Fruit fly (Drosophila melanogaster): ENCODE measurements around the gene Pgcl.
A peak's percentile ranks its signal among the peaks of the same experiment; 100 is the strongest.

The Pgcl gene

DNA sequence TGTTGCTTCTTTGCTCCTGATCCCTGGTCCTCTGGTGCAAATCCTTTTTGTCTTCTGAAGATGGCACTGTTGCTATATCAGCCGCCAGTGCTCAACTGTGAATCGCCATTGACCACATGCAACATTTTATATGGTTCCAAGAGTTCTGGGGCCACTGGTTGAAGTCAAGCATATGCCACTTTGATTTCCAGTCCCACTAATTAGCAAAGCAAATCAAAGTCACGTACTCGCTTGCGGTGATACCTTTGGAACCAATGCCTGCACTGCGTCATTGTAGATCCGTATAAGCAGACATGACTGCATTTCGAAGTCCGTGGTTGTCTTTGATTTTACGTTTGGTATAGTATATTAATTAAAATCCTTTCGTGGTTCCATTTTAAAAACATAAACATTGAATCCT lies 32.0 kb upstream of the Pgcl start, which contains the start of gene Cyp4g1:
TSS of gene Cyp4g1 (minus strand) at position 101 of the 400 bp plus-strand sequence.
- no peak for TF ChIP-seq Dif (GFP tag; optimal IDR thresholded peaks at IDR 0.05; ENCODE audit: partially characterized antibody)

DNA sequence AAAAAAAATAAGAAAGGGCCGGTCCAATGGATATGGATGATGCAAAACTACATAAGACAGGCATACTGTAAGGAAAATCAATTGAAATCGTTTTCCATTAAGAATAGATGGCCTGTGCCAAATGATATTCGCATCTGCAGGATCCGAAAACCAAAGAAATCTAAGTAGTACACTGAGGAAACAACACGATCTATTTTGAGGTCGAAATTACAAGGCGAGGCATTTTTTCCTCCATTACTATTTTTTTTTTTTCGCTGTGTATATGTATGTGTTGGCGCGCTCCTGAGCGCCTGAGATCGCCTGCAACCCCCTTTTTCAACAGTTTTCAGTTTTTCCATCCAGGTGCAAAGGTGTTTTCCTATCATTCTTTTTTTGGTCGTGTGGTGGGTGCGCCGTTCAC lies 26.7 kb upstream of the Pgcl start:
- TF ChIP-seq foxo (GFP tag; optimal IDR thresholded peaks at IDR 0.05) (no peak), pan (optimal IDR thresholded peaks at IDR 0.05) (no peak), lola (GFP tag; optimal IDR thresholded peaks at IDR 0.05) (no peak), CG9705 (GFP tag; optimal IDR thresholded peaks at IDR 0.05) (no peak), Sp1 (GFP tag; optimal IDR thresholded peaks at IDR 0.05) (no peak), HLH106 (tag; optimal IDR thresholded peaks at IDR 0.05) (no peak), br (GFP tag; optimal IDR thresholded peaks at IDR 0.05) (no peak), sage (GFP tag; optimal IDR thresholded peaks at IDR 0.05) (no peak), GATAd (GFP tag; optimal IDR thresholded peaks at IDR 0.05) (no peak), Jra (GFP tag; optimal IDR thresholded peaks at IDR 0.05) (no peak), jim (GFP tag; optimal IDR thresholded peaks at IDR 0.05) (no peak), h (GFP tag; optimal IDR thresholded peaks at IDR 0.05) (no peak), Hr78 (GFP tag; optimal IDR thresholded peaks at IDR 0.05) (no peak), woc (GFP tag; optimal IDR thresholded peaks at IDR 0.05) (no peak), rgr (GFP tag; optimal IDR thresholded peaks at IDR 0.05) (no peak), Myc (optimal IDR thresholded peaks at IDR 0.05) (no peak), OdsH (GFP tag; optimal IDR thresholded peaks at IDR 0.05) (no peak)

- TF ChIP-seq sage (GFP tag; optimal IDR thresholded peaks at IDR 0.05) (no peak), jim (GFP tag; optimal IDR thresholded peaks at IDR 0.05) (no peak), Dfd (GFP tag; optimal IDR thresholded peaks at IDR 0.05) (no peak), Dif (GFP tag; optimal IDR thresholded peaks at IDR 0.05; ENCODE audit: partially characterized antibody) (no peak), brk (GFP tag; optimal IDR thresholded peaks at IDR 0.05) (no peak)
Measured at dm6 chrX:460447-460846, 23.2 kb upstream of the Pgcl start, which contains the start of gene ase. ase (plus strand) TSS chrX:460747.

DNA sequence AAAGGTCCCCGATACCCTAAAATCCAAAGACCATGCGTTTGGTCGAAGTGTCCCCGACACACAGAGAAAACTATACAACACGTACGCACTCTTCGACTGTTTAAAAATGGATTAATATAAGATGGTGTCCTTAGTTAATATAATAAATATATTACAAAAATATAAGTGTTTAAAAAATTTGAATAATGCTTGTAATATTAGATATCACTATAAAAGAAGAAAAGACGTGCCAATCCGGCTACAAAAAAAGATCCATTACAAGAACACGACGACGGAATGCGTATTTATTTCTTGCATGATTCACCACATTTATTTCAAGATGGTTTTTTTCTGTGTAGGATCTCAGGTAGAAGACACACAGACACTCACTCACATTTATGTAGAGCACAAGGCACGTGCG lies 20.6 kb upstream of the Pgcl start:
- TF ChIP-seq lola (GFP tag; optimal IDR thresholded peaks at IDR 0.05) (no peak), psq (GFP tag; optimal IDR thresholded peaks at IDR 0.05) (peak; percentile 3), ey (GFP tag; optimal IDR thresholded peaks at IDR 0.05) (no peak), foxo (GFP tag; optimal IDR thresholded peaks at IDR 0.05) (peak in 1 of 2 experiments; percentile 33), GATAd (GFP tag; optimal IDR thresholded peaks at IDR 0.05) (no peak), Hr78 (GFP tag; optimal IDR thresholded peaks at IDR 0.05) (no peak)

dm6 chrX:456959-457358 lies 19.7 kb upstream of the Pgcl start:
- TF ChIP-seq Jra (GFP tag; optimal IDR thresholded peaks at IDR 0.05): no peak
- TF ChIP-seq GATAd (GFP tag; optimal IDR thresholded peaks at IDR 0.05): no peak
- TF ChIP-seq lola (GFP tag; optimal IDR thresholded peaks at IDR 0.05): no peak
- TF ChIP-seq Hr83 (GFP tag; optimal IDR thresholded peaks at IDR 0.05; ENCODE audit: poor library complexity, severe bottlenecking): no peak
- TF ChIP-seq ey (GFP tag; optimal IDR thresholded peaks at IDR 0.05): no peak
- TF ChIP-seq Hnf4 (GFP tag; optimal IDR thresholded peaks at IDR 0.05): no peak
- TF ChIP-seq CG32264 (GFP tag; optimal IDR thresholded peaks at IDR 0.05): no peak
- TF ChIP-seq HLH106 (tag; optimal IDR thresholded peaks at IDR 0.05): no peak
- TF ChIP-seq Sp1 (GFP tag; optimal IDR thresholded peaks at IDR 0.05): no peak
- no peak for TF ChIP-seq dsf (GFP tag; optimal IDR thresholded peaks at IDR 0.05; ENCODE audit: borderline replicate concordance)
- TF ChIP-seq CrebA (GFP tag; optimal IDR thresholded peaks at IDR 0.05; ENCODE audit: borderline replicate concordance): no peak
- no peak for TF ChIP-seq rgr (GFP tag; optimal IDR thresholded peaks at IDR 0.05)
- TF ChIP-seq sv (GFP tag; optimal IDR thresholded peaks at IDR 0.05): no peak
- no peak for TF ChIP-seq jim (GFP tag; optimal IDR thresholded peaks at IDR 0.05)
- TF ChIP-seq N (GFP tag; optimal IDR thresholded peaks at IDR 0.05): no peak
- TF ChIP-seq Hr78 (GFP tag; optimal IDR thresholded peaks at IDR 0.05): no peak
- no peak for TF ChIP-seq woc (GFP tag; optimal IDR thresholded peaks at IDR 0.05)
- TF ChIP-seq pan (optimal IDR thresholded peaks at IDR 0.05): no peak

DNA sequence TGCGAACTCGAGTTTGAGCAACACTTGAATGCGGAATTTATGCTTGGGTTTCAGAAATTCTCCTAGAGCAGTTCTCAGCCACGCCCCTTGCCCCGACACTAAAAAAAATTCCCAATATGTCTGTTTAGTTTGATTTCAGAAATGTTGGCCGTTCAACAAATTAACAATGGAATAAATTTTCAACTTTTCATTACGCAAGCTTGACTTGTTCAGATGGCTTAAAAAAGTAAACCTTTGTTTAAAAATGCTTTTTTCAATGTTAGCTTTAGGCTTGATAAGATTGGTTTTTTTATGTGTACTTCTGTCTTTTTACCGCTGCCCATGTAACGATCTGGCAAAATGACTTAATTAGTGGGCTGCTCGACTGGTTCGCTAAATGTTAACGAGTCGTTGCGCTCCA lies 15.5 kb upstream of the Pgcl start:
- TF ChIP-seq Hr78 (GFP tag; optimal IDR thresholded peaks at IDR 0.05) (no peak), OdsH (GFP tag; optimal IDR thresholded peaks at IDR 0.05) (no peak), GATAd (GFP tag; optimal IDR thresholded peaks at IDR 0.05) (no peak)

Data from whole organism, wandering third instar larva.